Worm (Caenorhabditis elegans) whole organism, L2 larva: ENCODE measurements around the gene dcar-1.

ENCODE experiments used
- egl-27 ChIP-seq: sonication (generic microtip); optimal IDR thresholded peaks from 3 replicates; lab custom pipeline; 2017; ENCODE audit warnings: missing biosample characterization, missing genetic modification reagents, missing genetic modification characterization
- fos-1 ChIP-seq: fragments of 150-350 bp; optimal IDR thresholded peaks from 2 replicates; lab custom pipeline; 2014; ENCODE audit warnings: missing biosample characterization, missing genetic modification characterization
- nhr-12 ChIP-seq: fragments of 150-350 bp; optimal IDR thresholded peaks from 2 replicates; lab custom pipeline; 2014; ENCODE audit warnings: missing biosample characterization, missing genetic modification characterization
- ztf-4 ChIP-seq: fragments of 150-350 bp; optimal IDR thresholded peaks from 2 replicates; lab custom pipeline; 2014; ENCODE audit warnings: missing biosample characterization, missing genetic modification characterization

ce11 chrV:17949093-17949492, 39.0 kb downstream of the dcar-1 start, which contains the start of gene dpy-21:
- TF ChIP-seq nhr-12 (tag; lab: Kevin White, UChicago) (no peak), ztf-4 (tag; lab: Kevin White, UChicago) (no peak), egl-27 (tag; lab: Kevin White, UChicago) (no peak), fos-1 (tag; lab: Kevin White, UChicago) (no peak)
